Fruit fly (Drosophila melanogaster) whole organism, prepupa: Measurements from ENCODE around the gene CG10286.

Experiments used
- CG11294 ChIP-seq: fragments of 200-800 bp; sonication (Bioruptor generic); IDR thresholded peaks from 2 replicates; pipeline ENCODE4 v1.3.6; 2022; ENCODE audit warnings: missing biosample characterization, missing genetic modification characterization
- CG11762 ChIP-seq: fragments of 200-800 bp; sonication (Bioruptor generic); optimal IDR thresholded peaks from 3 replicates; lab custom pipeline; 2016; ENCODE audit warnings: missing biosample characterization, missing genetic modification characterization; ENCODE audit not compliant: insufficient read depth
- CG15336 ChIP-seq: fragments of 200-800 bp; sonication (Bioruptor generic); IDR thresholded peaks from 2 replicates; pipeline ENCODE4 v1.3.6; 2022; ENCODE audit warnings: missing biosample characterization, missing genetic modification characterization
- CG1621 ChIP-seq: fragments of 200-800 bp; sonication (Bioruptor generic); optimal IDR thresholded peaks from 3 replicates; lab custom pipeline; 2018; ENCODE audit warnings: missing biosample characterization, mild to moderate bottlenecking, missing genetic modification characterization
- CG16779 ChIP-seq: fragments of 200-800 bp; sonication (Bioruptor generic); optimal IDR thresholded peaks from 3 replicates; lab custom pipeline; 2017; ENCODE audit warnings: missing biosample characterization, mild to moderate bottlenecking, missing genetic modification characterization
- CG3032 ChIP-seq: fragments of 200-800 bp; optimal IDR thresholded peaks from 2 replicates; lab custom pipeline; 2019; ENCODE audit warnings: missing biosample characterization, mild to moderate bottlenecking, missing genetic modification characterization, moderate library complexity
- CG31627 ChIP-seq: fragments of 200-800 bp; sonication (Bioruptor generic); optimal IDR thresholded peaks from 3 replicates; lab custom pipeline; 2016; ENCODE audit warnings: missing biosample characterization, missing genetic modification characterization
- CG34406 ChIP-seq: fragments of 200-800 bp; sonication (Bioruptor generic); optimal IDR thresholded peaks from 3 replicates; lab custom pipeline; 2016; ENCODE audit warnings: missing biosample characterization, missing genetic modification characterization
- CG4318 ChIP-seq: fragments of 200-800 bp; sonication (Bioruptor generic); optimal IDR thresholded peaks from 3 replicates; lab custom pipeline; 2017; ENCODE audit warnings: missing biosample characterization, mild to moderate bottlenecking, missing genetic modification characterization
- CG6163 ChIP-seq: fragments of 200-800 bp; sonication (Bioruptor generic); IDR thresholded peaks from 3 replicates; pipeline ENCODE4 v1.3.6; 2022; ENCODE audit warnings: missing biosample characterization, missing genetic modification characterization
- CG6792 ChIP-seq: fragments of 200-800 bp; sonication (Bioruptor generic); optimal IDR thresholded peaks from 3 replicates; lab custom pipeline; 2016; ENCODE audit warnings: missing biosample characterization, missing genetic modification characterization
- CG6808 ChIP-seq: fragments of 200-800 bp; sonication (Bioruptor generic); optimal IDR thresholded peaks from 3 replicates; lab custom pipeline; 2017; ENCODE audit warnings: missing biosample characterization, missing genetic modification characterization, mild to moderate bottlenecking, moderate library complexity, missing genetic modification reagents
- CG7368 ChIP-seq: fragments of 200-800 bp; sonication (Bioruptor generic); optimal IDR thresholded peaks from 3 replicates; lab custom pipeline; 2016; ENCODE audit warnings: missing biosample characterization, missing genetic modification characterization
- CG8119 ChIP-seq: fragments of 200-800 bp; sonication (Bioruptor generic); IDR thresholded peaks from 3 replicates; pipeline ENCODE4 v1.3.6; 2022; ENCODE audit warnings: missing biosample characterization, missing genetic modification characterization
- CG8319 ChIP-seq: fragments of 200-800 bp; sonication (Bioruptor generic); optimal IDR thresholded peaks from 3 replicates; lab custom pipeline; 2016; ENCODE audit warnings: missing biosample characterization, missing genetic modification characterization
- CG8632 ChIP-seq: fragments of 200-800 bp; sonication (Bioruptor generic); optimal IDR thresholded peaks from 3 replicates; lab custom pipeline; 2016; ENCODE audit warnings: missing biosample characterization, missing genetic modification characterization
- CG9139 ChIP-seq: fragments of 200-800 bp; sonication (Bioruptor generic); optimal IDR thresholded peaks from 3 replicates; lab custom pipeline; 2017; ENCODE audit warnings: missing biosample characterization, mild to moderate bottlenecking, missing genetic modification characterization
- Eip75B ChIP-seq: fragments of 200-800 bp; sonication (Bioruptor generic); optimal IDR thresholded peaks from 3 replicates; lab custom pipeline; 2016; ENCODE audit warnings: missing biosample characterization, missing genetic modification characterization
- Eip78C ChIP-seq: fragments of 200-800 bp; sonication (Bioruptor generic); peaks from one replicate; lab custom pipeline; 2016; ENCODE audit warnings: missing biosample characterization, missing genetic modification characterization
- Eip93F ChIP-seq: fragments of 200-800 bp; sonication (Bioruptor generic); optimal IDR thresholded peaks from 2 replicates; lab custom pipeline; 2016; ENCODE audit warnings: missing biosample characterization, mild to moderate bottlenecking, missing genetic modification characterization
- Ets21C ChIP-seq: fragments of 200-800 bp; sonication (Bioruptor generic); optimal IDR thresholded peaks from 3 replicates; lab custom pipeline; 2016; ENCODE audit warnings: missing biosample characterization, missing genetic modification characterization
- Ets96B ChIP-seq: fragments of 200-800 bp; optimal IDR thresholded peaks from 2 replicates; lab custom pipeline; 2019; ENCODE audit warnings: missing biosample characterization, mild to moderate bottlenecking, missing genetic modification characterization, moderate library complexity
- Hr38 ChIP-seq: sonication (Bioruptor generic); optimal IDR thresholded peaks from 2 replicates; lab custom pipeline; 2016; ENCODE audit warnings: missing biosample characterization, missing genetic modification characterization
- Hr39 ChIP-seq: fragments of 200-800 bp; sonication (Bioruptor generic); optimal IDR thresholded peaks from 2 replicates; lab custom pipeline; 2016; ENCODE audit warnings: missing biosample characterization, missing genetic modification characterization
- Lpt ChIP-seq: fragments of 200-800 bp; sonication (Bioruptor generic); optimal IDR thresholded peaks from 3 replicates; lab custom pipeline; 2016; ENCODE audit warnings: missing biosample characterization, missing genetic modification characterization
- Smox ChIP-seq: fragments of 200-800 bp; sonication (Bioruptor generic); optimal IDR thresholded peaks from 3 replicates; lab custom pipeline; 2016; ENCODE audit warnings: missing biosample characterization, missing genetic modification characterization
- Sox14 ChIP-seq: fragments of 200-800 bp; sonication (Bioruptor generic); optimal IDR thresholded peaks from 3 replicates; lab custom pipeline; 2016; ENCODE audit warnings: missing biosample characterization, missing genetic modification characterization
- Sox15 ChIP-seq: fragments of 200-800 bp; sonication (Bioruptor generic); optimal IDR thresholded peaks from 3 replicates; lab custom pipeline; 2016; ENCODE audit warnings: missing biosample characterization, missing genetic modification characterization
- achi ChIP-seq: fragments of 200-800 bp; sonication (Bioruptor generic); optimal IDR thresholded peaks from 3 replicates; lab custom pipeline; 2016; ENCODE audit warnings: missing biosample characterization, missing genetic modification characterization
- acj6 ChIP-seq: fragments of 200-800 bp; sonication (Bioruptor generic); optimal IDR thresholded peaks from 3 replicates; lab custom pipeline; 2016; ENCODE audit warnings: missing biosample characterization, missing genetic modification characterization
- cyc ChIP-seq: fragments of 200-800 bp; sonication (Bioruptor generic); optimal IDR thresholded peaks from 3 replicates; lab custom pipeline; 2016; ENCODE audit warnings: missing biosample characterization, missing genetic modification characterization
- dac ChIP-seq: fragments of 200-800 bp; sonication (Bioruptor generic); optimal IDR thresholded peaks from 2 replicates; lab custom pipeline; 2017; ENCODE audit warnings: missing biosample characterization, mild to moderate bottlenecking, missing genetic modification characterization
- dsx ChIP-seq: fragments of 200-800 bp; optimal IDR thresholded peaks from 3 replicates; lab custom pipeline; 2019; ENCODE audit warnings: missing biosample characterization, mild to moderate bottlenecking, missing genetic modification characterization, moderate library complexity; ENCODE audit not compliant: poor library complexity, severe bottlenecking
- eg ChIP-seq: fragments of 200-800 bp; sonication (Bioruptor generic); IDR thresholded peaks from 3 replicates; pipeline ENCODE4 v1.3.6; 2022; ENCODE audit warnings: missing biosample characterization, missing genetic modification characterization
- esn ChIP-seq: fragments of 200-800 bp; sonication (Bioruptor generic); optimal IDR thresholded peaks from 2 replicates; lab custom pipeline; 2016; ENCODE audit warnings: missing biosample characterization, mild to moderate bottlenecking, missing genetic modification characterization, moderate library complexity
- fd59A ChIP-seq: fragments of 200-800 bp; sonication (Bioruptor generic); optimal IDR thresholded peaks from 2 replicates; lab custom pipeline; 2017; ENCODE audit warnings: missing biosample characterization, mild to moderate bottlenecking, missing genetic modification characterization, missing genetic modification reagents
- fd85E ChIP-seq: fragments of 200-800 bp; sonication (Bioruptor generic); optimal IDR thresholded peaks from 3 replicates; lab custom pipeline; 2016; ENCODE audit warnings: missing biosample characterization, missing genetic modification characterization
- fkh ChIP-seq: fragments of 200-800 bp; sonication (Bioruptor generic); optimal IDR thresholded peaks from 3 replicates; lab custom pipeline; 2017; ENCODE audit warnings: missing biosample characterization, mild to moderate bottlenecking, missing genetic modification characterization, moderate library complexity
- lz ChIP-seq: fragments of 200-800 bp; sonication (Bioruptor generic); optimal IDR thresholded peaks from 3 replicates; lab custom pipeline; 2016; ENCODE audit warnings: missing biosample characterization, missing genetic modification characterization
- net ChIP-seq: fragments of 200-800 bp; sonication (Bioruptor generic); optimal IDR thresholded peaks from 3 replicates; lab custom pipeline; 2016; ENCODE audit warnings: missing biosample characterization, missing genetic modification characterization
- pdm3 ChIP-seq: fragments of 200-800 bp; sonication (Bioruptor generic); optimal IDR thresholded peaks from 3 replicates; lab custom pipeline; 2016; ENCODE audit warnings: missing biosample characterization, missing genetic modification characterization
- salr ChIP-seq, 2 experiments: fragments of 200-800 bp; sonication (Bioruptor generic); optimal IDR thresholded peaks; 3 replicates each; lab custom pipeline; 2016 to 2018; ENCODE audit warnings: missing biosample characterization in 2 of 2, missing genetic modification characterization in 2 of 2, mild to moderate bottlenecking in 1 of 2
- spab ChIP-seq: fragments of 200-800 bp; sonication (Bioruptor generic); optimal IDR thresholded peaks from 2 replicates; lab custom pipeline; 2017; ENCODE audit warnings: missing biosample characterization, mild to moderate bottlenecking, missing genetic modification characterization, missing genetic modification reagents
- svp ChIP-seq: fragments of 200-800 bp; sonication (Bioruptor generic); peaks from one replicate; lab custom pipeline; 2016; ENCODE audit warnings: missing biosample characterization, missing genetic modification characterization

Gene CG10286

DNA sequence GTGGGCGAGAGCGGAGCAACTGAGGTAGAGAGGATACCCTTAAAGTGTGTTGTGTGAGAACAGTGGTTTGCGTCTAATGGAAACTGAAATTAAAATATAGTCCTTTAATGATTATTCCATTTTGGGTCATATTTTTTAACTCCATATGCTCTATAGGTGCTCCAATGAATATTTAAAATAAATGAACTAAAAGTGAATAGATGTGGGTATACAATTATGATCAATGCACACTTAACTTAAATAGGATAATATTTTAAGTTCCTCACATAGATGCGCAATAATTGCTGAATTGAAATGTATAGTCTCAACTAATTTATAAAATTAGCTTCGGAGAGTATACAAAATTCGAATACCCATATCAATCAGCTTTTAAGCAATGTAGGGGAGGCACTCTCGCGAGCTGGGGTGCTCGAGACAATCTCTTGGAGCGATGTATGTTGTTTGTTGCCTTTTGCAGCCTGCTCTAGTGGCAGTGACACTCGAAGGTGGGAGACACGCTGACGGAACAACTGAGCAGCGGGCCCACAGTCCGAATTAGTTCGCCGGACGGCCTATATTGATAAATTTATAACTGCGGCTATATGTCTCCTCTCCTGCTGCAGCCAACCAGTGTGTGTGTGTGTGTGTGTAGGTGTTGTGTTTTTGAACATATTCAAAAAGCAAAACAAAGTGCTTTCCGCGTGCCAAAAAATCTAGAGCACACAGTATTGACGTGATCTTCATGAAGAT is 15.0 kb upstream of the CG10286 start (continued):
- TF ChIP-seq eg (GFP tag; lab: Robert Waterston, UW) = no peak
- TF ChIP-seq CG3032 (tag; lab: Kevin White, UChicago) = peak; percentile 75
- TF ChIP-seq CG1621 = no peak
- TF ChIP-seq dsx = no peak
- TF ChIP-seq CG8319 = peak; percentile 64
- TF ChIP-seq CG6163 (GFP tag; lab: Robert Waterston, UW) = peak; percentile 87
- peak in 1 of 2 experiments; percentile 89 for TF ChIP-seq salr (GFP tag; optimal IDR thresholded peaks at IDR 0.05; lab: Kevin White, UChicago)
- peak; percentile 57 for TF ChIP-seq dac
- TF ChIP-seq CG8119 (GFP tag; lab: Robert Waterston, UW) = peak; percentile 73; the same call in 2 of the 3 replicates
- TF ChIP-seq Smox (GFP tag; lab: Kevin White, UChicago) = peak; percentile 80
- peak; percentile 97 for TF ChIP-seq Eip78C (GFP tag; lab: Kevin White, UChicago)
- peak; percentile 71 for TF ChIP-seq Lpt (GFP tag; lab: Kevin White, UChicago)
- peak; percentile 72 for TF ChIP-seq fd59A (GFP tag; lab: Kevin White, UChicago)
- no peak for TF ChIP-seq fd85E (GFP tag; lab: Kevin White, UChicago)
- TF ChIP-seq CG4318 (GFP tag; lab: Kevin White, UChicago) = peak; percentile 79
- peak; percentile 73 for TF ChIP-seq Ets21C
- no peak for TF ChIP-seq CG16779 (tag; lab: Kevin White, UChicago)
- TF ChIP-seq Eip75B = peak; percentile 84

- TF ChIP-seq svp = peak; percentile 90
- TF ChIP-seq CG6163 (GFP tag; lab: Robert Waterston, UW) = no peak
Observed at dm6 chr3R:6354408-6354807, 14.4 kb upstream of the CG10286 start.

DNA sequence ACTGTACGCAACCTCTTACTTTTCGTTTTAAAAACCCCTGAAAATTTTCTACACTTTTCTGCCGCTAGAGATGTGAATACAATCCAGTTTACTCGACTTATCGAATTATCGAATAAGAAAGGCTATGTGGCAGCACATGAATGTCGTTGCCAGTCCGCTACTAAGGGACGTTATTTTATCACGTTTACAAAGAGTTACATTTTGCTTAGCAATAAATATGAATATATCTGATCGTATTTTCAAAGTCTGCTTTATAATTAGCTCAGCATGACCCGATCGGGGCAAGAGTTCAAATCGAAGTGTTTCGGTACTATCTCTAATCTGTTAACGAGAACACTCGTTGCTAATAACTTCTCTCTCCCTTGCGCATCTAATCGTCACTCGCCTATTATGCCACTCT is 665 bp upstream of the CG10286 start, which contains the start of gene CG42724:
Gene CG42724, minus strand, starts transcription at position 189 of the 400 bp plus-strand sequence.
- TF ChIP-seq CG15336 (GFP tag; lab: Robert Waterston, UW) = no peak
- TF ChIP-seq fkh = no peak
- peak; percentile 32 for TF ChIP-seq cyc (GFP tag; lab: Kevin White, UChicago)
- TF ChIP-seq Hr38 (GFP tag; lab: Kevin White, UChicago) = no peak
- peak; percentile 32 for TF ChIP-seq esn
- TF ChIP-seq CG11294 (GFP tag; lab: Robert Waterston, UW) = peak; percentile 14; the same call in 1 of the 2 replicates
- TF ChIP-seq CG11762 = peak; percentile 24
- TF ChIP-seq CG4318 (GFP tag; lab: Kevin White, UChicago) = no peak
- TF ChIP-seq Eip75B = no peak
- TF ChIP-seq lz (GFP tag; lab: Kevin White, UChicago) = peak; percentile 46
- TF ChIP-seq spab = no peak

DNA sequence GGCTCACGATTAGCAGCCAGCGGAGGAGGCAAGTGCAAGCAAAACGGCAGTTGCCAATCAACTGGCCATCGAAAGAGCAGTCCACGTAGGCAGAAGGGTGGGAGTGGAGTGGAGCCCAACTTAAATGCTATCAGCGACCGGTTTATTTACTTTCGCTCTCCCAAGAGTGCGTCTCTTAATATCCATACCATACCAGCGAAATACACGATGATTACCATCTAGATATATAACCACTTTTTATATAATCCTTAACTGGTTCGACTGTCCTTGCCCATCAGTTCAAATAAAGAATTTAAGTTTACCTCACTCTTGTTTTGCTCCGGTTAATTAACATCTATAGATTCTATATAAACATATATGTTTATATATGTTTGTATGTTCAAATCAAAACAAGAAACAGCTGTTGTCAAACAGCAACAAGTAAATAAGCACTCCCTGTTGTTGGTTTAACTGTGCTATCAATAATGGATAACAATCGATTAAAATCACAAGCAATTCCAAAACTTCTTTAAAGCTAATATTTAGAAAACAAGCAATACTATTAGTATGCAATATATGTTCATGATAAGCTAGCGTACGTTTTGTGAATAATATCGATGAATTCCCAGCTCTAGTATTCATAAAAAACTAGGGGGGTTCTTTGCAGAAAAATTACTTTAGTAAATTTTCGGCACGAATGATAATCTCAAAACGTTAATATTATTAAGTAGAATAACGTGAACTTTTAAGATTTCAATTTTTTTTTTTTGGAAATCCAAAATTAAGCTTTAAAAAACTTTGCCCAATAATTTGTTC is 4.9 kb downstream of the CG10286 start:
- TF ChIP-seq pdm3 (GFP tag; lab: Kevin White, UChicago) = peak; percentile 47
- TF ChIP-seq Ets96B (tag; lab: Kevin White, UChicago) = peak; percentile 18
- no peak for TF ChIP-seq svp
- peak; percentile 60 for TF ChIP-seq CG8119 (GFP tag; lab: Robert Waterston, UW)
- TF ChIP-seq fkh = peak; percentile 92
- peak; percentile 6 for TF ChIP-seq Sox15
- peak; percentile 27 for TF ChIP-seq CG31627 (GFP tag; lab: Kevin White, UChicago)
- TF ChIP-seq Eip93F = no peak
- no peak for TF ChIP-seq Lpt (GFP tag; lab: Kevin White, UChicago)
- TF ChIP-seq acj6 = peak; percentile 48
- TF ChIP-seq dac = no peak
- TF ChIP-seq CG9139 (GFP tag; lab: Kevin White, UChicago) = no peak
- peak; percentile 44 for TF ChIP-seq Hr39
- TF ChIP-seq net (GFP tag; lab: Kevin White, UChicago) = peak; percentile 36
- no peak for TF ChIP-seq CG8632
- TF ChIP-seq CG11762 = peak; percentile 20
- TF ChIP-seq achi = peak; percentile 42
- TF ChIP-seq CG7368 (GFP tag; lab: Kevin White, UChicago) = no peak
- no peak for TF ChIP-seq CG4318 (GFP tag; lab: Kevin White, UChicago)
- peak; percentile 52 for TF ChIP-seq Sox14 (GFP tag; lab: Kevin White, UChicago)
- no peak for TF ChIP-seq CG11294 (GFP tag; lab: Robert Waterston, UW)
- peak; percentile 14 for TF ChIP-seq CG6792
- TF ChIP-seq CG34406 = no peak
- TF ChIP-seq CG6808 (GFP tag; lab: Kevin White, UChicago) = no peak
